Fruit fly (Drosophila melanogaster): ENCODE measurements around the gene CG13003.
A peak's percentile ranks its signal among the peaks of the same experiment; 100 is the strongest.

Gene CG13003

DNA sequence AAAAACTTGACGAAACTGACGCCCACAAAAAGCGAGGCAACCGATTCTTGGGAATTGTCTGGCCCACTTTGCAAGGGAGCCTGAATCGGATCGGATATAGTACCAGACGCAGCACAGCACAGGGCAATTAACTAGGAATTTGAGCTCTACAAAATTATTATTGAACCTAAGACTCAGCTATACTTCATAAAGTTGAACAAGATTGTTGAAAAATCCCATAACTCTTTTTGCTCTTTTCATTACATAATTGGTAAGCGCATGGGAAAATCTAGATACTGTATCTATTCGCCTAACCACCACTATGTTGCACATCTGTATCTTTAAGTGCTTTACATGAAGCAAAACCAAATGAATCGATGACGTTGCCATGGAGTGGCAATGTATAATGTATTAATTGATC is 43.2 kb downstream of the CG13003 start (continued):
- TF ChIP-seq CoRest (tag; optimal IDR thresholded peaks at IDR 0.05) (peak; percentile 75), Sry-β (GFP tag; optimal IDR thresholded peaks at IDR 0.05) (peak; percentile 24), CG31388 (GFP tag; optimal IDR thresholded peaks at IDR 0.05) (no peak), CG1233 (GFP tag; optimal IDR thresholded peaks at IDR 0.05) (peak; percentile 50), CG3838 (GFP tag; optimal IDR thresholded peaks at IDR 0.05) (no peak), Sox102F (GFP tag; optimal IDR thresholded peaks at IDR 0.05) (peak; percentile 87), otp (GFP tag; IDR thresholded peaks at IDR 0.05) (peak; percentile 80; the same call in 2 of the 3 replicates), hkb (optimal IDR thresholded peaks at IDR 0.05) (no peak), hkb (GFP tag; IDR thresholded peaks at IDR 0.05) (peak; percentile 85), CG9817 (tag; optimal IDR thresholded peaks at IDR 0.05) (peak; percentile 63), Mad (GFP tag; optimal IDR thresholded peaks at IDR 0.05) (peak; percentile 49), jing (GFP tag; optimal IDR thresholded peaks at IDR 0.05) (peak; percentile 75), NC2α (GFP tag; optimal IDR thresholded peaks at IDR 0.05) (no peak), ase (GFP tag; IDR thresholded peaks at IDR 0.05) (peak; percentile 51; the same call in 1 of the 3 replicates), CG10979 (tag; optimal IDR thresholded peaks at IDR 0.05) (peak; percentile 84), pfk (GFP tag; optimal IDR thresholded peaks at IDR 0.05) (no peak), sr (GFP tag; IDR thresholded peaks at IDR 0.05) (peak; percentile 59; the same call in 2 of the 3 replicates), CG7556 (GFP tag; optimal IDR thresholded peaks at IDR 0.05) (peak; percentile 61), mirr (GFP tag; optimal IDR thresholded peaks at IDR 0.05) (no peak), CG10321 (GFP tag; IDR thresholded peaks at IDR 0.05) (no peak), stc (GFP tag; IDR thresholded peaks at IDR 0.05) (peak; percentile 76), Bdp1 (GFP tag; optimal IDR thresholded peaks at IDR 0.05) (peak; percentile 27), lmd (GFP tag; IDR thresholded peaks at IDR 0.05) (peak; percentile 82), nau (GFP tag; optimal IDR thresholded peaks at IDR 0.05) (peak; percentile 57), CG10654 (GFP tag; optimal IDR thresholded peaks at IDR 0.05) (peak; percentile 65), bigmax (GFP tag; optimal IDR thresholded peaks at IDR 0.05) (no peak), CG18476 (GFP tag; optimal IDR thresholded peaks at IDR 0.05) (peak; percentile 60), CG2889 (GFP tag; IDR thresholded peaks at IDR 0.05) (peak; percentile 58; the same call in 1 of the 3 replicates), gro (GFP tag; optimal IDR thresholded peaks at IDR 0.05) (no peak), ash1 (GFP tag; optimal IDR thresholded peaks at IDR 0.05) (no peak), zf30C (GFP tag; optimal IDR thresholded peaks at IDR 0.05) (no peak), schlank (tag; optimal IDR thresholded peaks at IDR 0.05) (peak; percentile 23), CG11560 (tag; IDR thresholded peaks at IDR 0.05) (no peak), Camta (GFP tag; optimal IDR thresholded peaks at IDR 0.05) (peak; percentile 80), Vsx1 (GFP tag; optimal IDR thresholded peaks at IDR 0.05) (peak; percentile 33), dmrt99B (tag; optimal IDR thresholded peaks at IDR 0.05) (peak; percentile 88), CkIIα-i1 (GFP tag; IDR thresholded peaks at IDR 0.05) (no peak), CG15073 (GFP tag; optimal IDR thresholded peaks at IDR 0.05) (no peak), insv (GFP tag; optimal IDR thresholded peaks at IDR 0.05) (no peak), unc-4 (GFP tag; IDR thresholded peaks at IDR 0.05; ENCODE audit: partially characterized antibody) (no peak), CG8765 (GFP tag; IDR thresholded peaks at IDR 0.05) (peak; percentile 34; the same call in 1 of the 2 replicates), twi (tag; optimal IDR thresholded peaks at IDR 0.05) (peak; percentile 52), Six4 (GFP tag; optimal IDR thresholded peaks at IDR 0.05) (peak; percentile 57), Dfd (GFP tag; optimal IDR thresholded peaks at IDR 0.05) (no peak), NC2β (GFP tag; optimal IDR thresholded peaks at IDR 0.05) (peak; percentile 51), danr (GFP tag; IDR thresholded peaks at IDR 0.05) (peak; percentile 36; the same call in 1 of the 2 replicates), CG10366 (GFP tag; IDR thresholded peaks at IDR 0.05) (peak; percentile 79), onecut (GFP tag; IDR thresholded peaks at IDR 0.05) (peak; percentile 67), CG18764 (GFP tag; optimal IDR thresholded peaks at IDR 0.05) (peak; percentile 54), CG17912 (GFP tag; optimal IDR thresholded peaks at IDR 0.05) (peak; percentile 40), Med (GFP tag) (peak; percentile 90), CG12769 (tag; optimal IDR thresholded peaks at IDR 0.05) (peak; percentile 78)
